Fruit fly (Drosophila melanogaster) whole organism, adult: ENCODE data around the gene hfp.
A peak's percentile ranks its signal among the peaks of the same experiment; 100 is the strongest.

Experiments
- CG11617 ChIP-seq: fragments of 200-800 bp; sonication (Bioruptor generic); optimal IDR thresholded peaks from 2 replicates; lab custom pipeline; 2017; ENCODE audit warnings: mild to moderate bottlenecking, missing biosample characterization, missing genetic modification reagents, missing genetic modification characterization
- CG12768 ChIP-seq: fragments of 200-800 bp; sonication (Bioruptor generic); optimal IDR thresholded peaks from 2 replicates; lab custom pipeline; 2017; ENCODE audit warnings: missing biosample characterization, missing genetic modification characterization, mild to moderate bottlenecking, moderate library complexity, missing genetic modification reagents
- CG14711 ChIP-seq: fragments of 200-800 bp; sonication (Bioruptor generic); optimal IDR thresholded peaks from 2 replicates; lab custom pipeline; 2018; ENCODE audit warnings: missing biosample characterization, mild to moderate bottlenecking, missing genetic modification characterization, moderate library complexity
- CG1620 ChIP-seq: fragments of 200-800 bp; sonication (Bioruptor generic); optimal IDR thresholded peaks from 2 replicates; lab custom pipeline; 2016; ENCODE audit warnings: missing biosample characterization, missing genetic modification characterization
- CG33017 ChIP-seq: fragments of 200-800 bp; sonication (Bioruptor generic); optimal IDR thresholded peaks from 2 replicates; lab custom pipeline; 2018; ENCODE audit warnings: missing biosample characterization, mild to moderate bottlenecking, missing genetic modification characterization, moderate library complexity
- CG5204 ChIP-seq: fragments of 200-800 bp; sonication (Bioruptor generic); optimal IDR thresholded peaks from 2 replicates; lab custom pipeline; 2016; ENCODE audit warnings: missing biosample characterization, missing genetic modification characterization
- CG7045 ChIP-seq: fragments of 200-800 bp; sonication (Bioruptor generic); optimal IDR thresholded peaks from 2 replicates; lab custom pipeline; 2017; ENCODE audit warnings: missing biosample characterization, mild to moderate bottlenecking, missing genetic modification characterization
- CG7101 ChIP-seq: fragments of 200-800 bp; sonication (Bioruptor generic); optimal IDR thresholded peaks from 2 replicates; lab custom pipeline; 2018; ENCODE audit warnings: missing biosample characterization, mild to moderate bottlenecking, missing genetic modification characterization, moderate library complexity
- Clk ChIP-seq: fragments of 200-800 bp; sonication (Bioruptor generic); optimal IDR thresholded peaks from 2 replicates; lab custom pipeline; 2017; ENCODE audit warnings: missing biosample characterization, missing genetic modification characterization
- Crg-1 ChIP-seq: fragments of 200-800 bp; sonication (Bioruptor generic); optimal IDR thresholded peaks from 2 replicates; lab custom pipeline; 2016; ENCODE audit warnings: missing biosample characterization, missing genetic modification characterization
- Hr96 ChIP-seq: fragments of 200-800 bp; sonication (Bioruptor generic); optimal IDR thresholded peaks from 2 replicates; lab custom pipeline; 2016; ENCODE audit warnings: missing biosample characterization, missing genetic modification characterization
- Mnt ChIP-seq: fragments of 200-800 bp; sonication (Bioruptor generic); optimal IDR thresholded peaks from 2 replicates; lab custom pipeline; 2016; ENCODE audit warnings: missing biosample characterization, mild to moderate bottlenecking, missing genetic modification characterization
- bab1 ChIP-seq: fragments of 200-800 bp; sonication (Bioruptor generic); optimal IDR thresholded peaks from 3 replicates; lab custom pipeline; 2019; ENCODE audit warnings: missing biosample characterization, mild to moderate bottlenecking, missing genetic modification characterization, moderate library complexity
- cic ChIP-seq: fragments of 200-800 bp; sonication (Bioruptor generic); optimal IDR thresholded peaks from 2 replicates; lab custom pipeline; 2017; ENCODE audit warnings: missing biosample characterization, mild to moderate bottlenecking, missing genetic modification characterization, moderate library complexity
- cnc ChIP-seq, 2 experiments: fragments of >200 bp; optimal IDR thresholded peaks; 2 replicates each; lab custom pipeline; 2017
- kay ChIP-seq: fragments of 200-800 bp; sonication (Bioruptor generic); peaks from one replicate; lab custom pipeline; 2016; ENCODE audit warnings: missing biosample characterization, missing genetic modification characterization, borderline replicate concordance
- ovo ChIP-seq: fragments of 200-800 bp; sonication (Bioruptor generic); optimal IDR thresholded peaks from 2 replicates; lab custom pipeline; 2016; ENCODE audit warnings: missing biosample characterization, missing genetic modification characterization
- pad ChIP-seq: fragments of 200-800 bp; sonication (Bioruptor generic); optimal IDR thresholded peaks from 3 replicates; lab custom pipeline; 2017; ENCODE audit warnings: missing biosample characterization, missing genetic modification characterization, mild to moderate bottlenecking, moderate library complexity, missing genetic modification reagents
- tj ChIP-seq: fragments of 200-800 bp; sonication (Bioruptor generic); optimal IDR thresholded peaks from 3 replicates; lab custom pipeline; 2017; ENCODE audit warnings: missing biosample characterization, mild to moderate bottlenecking, missing genetic modification characterization, moderate library complexity
- toe ChIP-seq: fragments of 200-800 bp; sonication (Bioruptor generic); optimal IDR thresholded peaks from 2 replicates; lab custom pipeline; 2016; ENCODE audit warnings: missing biosample characterization, missing genetic modification characterization

hfp gene

DNA sequence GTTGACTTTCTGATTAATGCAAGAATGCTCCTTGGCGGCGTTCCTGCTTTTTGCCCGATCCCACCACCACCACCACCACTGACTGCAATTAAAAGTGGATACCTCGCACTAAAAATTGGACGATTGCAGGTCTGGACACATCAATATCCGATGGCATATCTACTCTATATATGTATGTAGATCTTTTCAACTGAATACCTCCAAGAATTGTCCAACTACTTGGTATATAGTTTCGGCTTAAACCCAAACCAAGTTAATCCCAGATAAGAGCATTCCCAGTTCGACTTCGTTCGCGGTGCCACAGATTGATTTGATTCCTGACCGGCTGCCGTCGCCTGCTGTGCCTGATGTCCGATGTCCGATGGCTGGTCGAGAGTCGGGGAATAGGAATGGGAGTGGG is 17.6 kb downstream of the hfp start:
- TF ChIP-seq CG5204 (GFP tag; lab: Kevin White, UChicago): no peak
- no peak for TF ChIP-seq ovo (GFP tag; lab: Kevin White, UChicago)
- TF ChIP-seq CG12768 (GFP tag; lab: Kevin White, UChicago): no peak

DNA sequence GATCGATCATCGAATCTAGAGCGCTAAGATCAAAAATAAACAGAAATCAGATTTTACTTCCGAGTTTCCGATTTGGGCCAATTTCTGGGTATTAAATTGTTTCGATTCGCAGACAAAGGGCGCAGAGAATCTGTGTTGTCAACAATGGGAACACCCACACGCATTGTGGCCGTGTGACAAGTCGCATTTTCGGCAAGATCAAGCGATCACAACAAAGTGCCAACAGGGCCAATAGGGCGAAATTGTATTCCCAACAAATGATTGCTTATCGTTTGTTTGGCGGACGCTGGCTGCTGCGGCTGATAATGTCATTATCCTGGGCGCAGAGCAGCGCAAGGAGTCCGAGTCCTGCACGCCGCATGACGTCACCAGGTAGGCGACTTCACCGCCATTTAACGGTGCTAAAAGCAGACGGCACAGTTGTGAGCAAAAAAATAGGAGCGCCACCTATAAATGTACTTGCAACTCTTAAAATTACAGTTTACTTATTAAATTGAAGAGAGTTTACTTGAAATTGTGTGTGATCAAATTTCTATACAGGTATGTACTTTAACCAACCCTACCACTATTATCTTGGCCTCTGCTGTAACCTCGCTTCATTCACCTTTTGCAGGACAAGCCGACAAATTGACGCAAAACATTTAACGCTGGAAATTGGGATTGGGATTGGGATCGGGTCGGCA is 23.3 kb downstream of the hfp start:
- TF ChIP-seq Hr96 (GFP tag; lab: Kevin White, UChicago) (no peak), ovo (GFP tag; lab: Kevin White, UChicago) (no peak), cnc (optimal IDR thresholded peaks at IDR 0.05; lab: Kevin White, UChicago) (no peak), kay (GFP tag; lab: Kevin White, UChicago) (no peak), CG11617 (GFP tag; lab: Kevin White, UChicago) (no peak), CG5204 (GFP tag; lab: Kevin White, UChicago) (no peak), tj (GFP tag; lab: Kevin White, UChicago) (no peak), bab1 (GFP tag; lab: Kevin White, UChicago) (peak; percentile 55), CG1620 (GFP tag; lab: Kevin White, UChicago) (no peak)

DNA sequence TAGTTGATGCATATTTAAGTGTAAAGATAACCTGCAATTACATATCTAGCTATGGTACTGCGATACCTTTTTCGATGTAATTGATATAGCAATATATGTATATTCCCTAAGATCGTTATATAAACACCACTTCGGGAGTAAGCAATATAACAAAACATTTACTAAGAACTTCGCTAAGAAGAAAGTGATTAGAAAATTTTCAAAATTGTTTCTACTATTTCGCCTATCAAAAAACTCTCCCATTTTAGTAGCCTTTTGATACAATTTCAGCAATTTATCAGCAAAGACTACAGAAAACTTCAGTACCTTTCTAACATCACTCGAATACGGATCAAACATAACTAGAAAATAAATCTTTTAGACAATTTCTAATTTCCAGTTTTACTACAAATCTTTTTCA is 25.1 kb downstream of the hfp start, which contains the start of gene robl62A:
Gene robl62A, plus strand, starts transcription at position 301 of the 400 bp plus-strand sequence.
- TF ChIP-seq Mnt (GFP tag; lab: Kevin White, UChicago) (no peak), tj (GFP tag; lab: Kevin White, UChicago) (no peak), CG7045 (GFP tag; lab: Kevin White, UChicago) (no peak), Hr96 (GFP tag; lab: Kevin White, UChicago) (no peak), cic (GFP tag; lab: Kevin White, UChicago) (no peak), kay (GFP tag; lab: Kevin White, UChicago) (no peak), toe (GFP tag; lab: Kevin White, UChicago) (no peak), cnc (optimal IDR thresholded peaks at IDR 0.05; lab: Kevin White, UChicago) (no peak), CG1620 (GFP tag; lab: Kevin White, UChicago) (no peak), ovo (GFP tag; lab: Kevin White, UChicago) (no peak), CG11617 (GFP tag; lab: Kevin White, UChicago) (no peak), bab1 (GFP tag; lab: Kevin White, UChicago) (no peak), CG14711 (tag; lab: Kevin White, UChicago) (no peak), pad (GFP tag; lab: Kevin White, UChicago) (no peak), CG12768 (GFP tag; lab: Kevin White, UChicago) (no peak), CG7101 (tag; lab: Kevin White, UChicago) (no peak)

DNA sequence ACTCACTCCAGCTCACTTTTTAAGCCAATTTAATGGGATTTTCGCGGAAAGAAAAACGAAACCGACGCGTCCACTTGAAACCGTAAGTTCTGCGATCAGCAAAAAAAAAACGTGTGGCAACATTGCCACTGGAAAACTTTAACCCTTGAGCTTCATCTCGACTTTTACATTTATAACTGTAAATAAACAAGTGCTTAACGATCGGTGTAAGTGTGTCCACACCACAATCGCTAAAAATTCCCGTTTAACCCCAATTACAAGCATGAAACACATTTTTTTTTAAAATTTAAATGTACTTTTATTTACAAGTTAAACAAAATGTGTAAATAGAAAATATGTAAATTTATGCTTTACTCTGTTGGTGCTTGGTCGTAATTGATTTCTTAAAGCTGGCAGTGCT is 27.2 kb downstream of the hfp start, which contains the start of gene Ptp61F:
Gene Ptp61F, minus strand, starts transcription at position 101 of the 400 bp plus-strand sequence.
- TF ChIP-seq tj (GFP tag; lab: Kevin White, UChicago) (no peak), bab1 (GFP tag; lab: Kevin White, UChicago) (no peak), Hr96 (GFP tag; lab: Kevin White, UChicago) (no peak), CG12768 (GFP tag; lab: Kevin White, UChicago) (no peak), CG14711 (tag; lab: Kevin White, UChicago) (no peak)

DNA sequence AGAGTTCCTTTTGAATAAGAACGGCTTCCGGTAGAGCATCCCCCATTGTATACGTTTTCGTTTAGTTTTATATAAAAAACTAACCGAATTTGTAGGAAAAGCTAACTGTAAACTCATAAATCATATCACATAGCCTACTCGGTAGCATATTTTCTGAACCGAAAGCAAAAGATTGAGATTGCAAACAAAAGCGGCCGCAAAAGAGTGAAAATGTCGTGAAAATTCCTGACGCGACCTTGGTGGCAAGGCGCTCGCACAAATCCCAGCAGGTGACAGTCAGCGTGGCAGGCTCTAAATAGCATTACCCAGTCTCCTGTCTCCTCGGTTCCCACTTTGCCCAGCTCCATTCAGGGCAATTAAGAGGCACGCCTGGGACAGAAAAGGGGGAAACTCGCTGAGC is 30.4 kb downstream of the hfp start, which contains the start of gene Naa30B:
Gene Naa30B, minus strand, starts transcription at position 101 of the 400 bp plus-strand sequence.
- TF ChIP-seq CG33017: no peak
- TF ChIP-seq tj (GFP tag; lab: Kevin White, UChicago): no peak
- TF ChIP-seq CG11617 (GFP tag; lab: Kevin White, UChicago): no peak
- TF ChIP-seq Hr96 (GFP tag; lab: Kevin White, UChicago): no peak
- TF ChIP-seq CG1620 (GFP tag; lab: Kevin White, UChicago): no peak
- TF ChIP-seq CG12768 (GFP tag; lab: Kevin White, UChicago): no peak
- TF ChIP-seq CG5204 (GFP tag; lab: Kevin White, UChicago): no peak
- TF ChIP-seq CG14711 (tag; lab: Kevin White, UChicago): no peak
- no peak for TF ChIP-seq Mnt (GFP tag; lab: Kevin White, UChicago)
- TF ChIP-seq Crg-1 (GFP tag; lab: Kevin White, UChicago): no peak
- TF ChIP-seq CG7045 (GFP tag; lab: Kevin White, UChicago): no peak
- TF ChIP-seq CG7101 (tag; lab: Kevin White, UChicago): no peak
- TF ChIP-seq kay (GFP tag; lab: Kevin White, UChicago): no peak
- TF ChIP-seq cnc (optimal IDR thresholded peaks at IDR 0.05; lab: Kevin White, UChicago): no peak
- TF ChIP-seq toe (GFP tag; lab: Kevin White, UChicago): no peak
- TF ChIP-seq ovo (GFP tag; lab: Kevin White, UChicago): no peak
- TF ChIP-seq bab1 (GFP tag; lab: Kevin White, UChicago): no peak
- TF ChIP-seq pad (GFP tag; lab: Kevin White, UChicago): no peak
- no peak for TF ChIP-seq Clk (GFP tag; lab: Kevin White, UChicago)

DNA sequence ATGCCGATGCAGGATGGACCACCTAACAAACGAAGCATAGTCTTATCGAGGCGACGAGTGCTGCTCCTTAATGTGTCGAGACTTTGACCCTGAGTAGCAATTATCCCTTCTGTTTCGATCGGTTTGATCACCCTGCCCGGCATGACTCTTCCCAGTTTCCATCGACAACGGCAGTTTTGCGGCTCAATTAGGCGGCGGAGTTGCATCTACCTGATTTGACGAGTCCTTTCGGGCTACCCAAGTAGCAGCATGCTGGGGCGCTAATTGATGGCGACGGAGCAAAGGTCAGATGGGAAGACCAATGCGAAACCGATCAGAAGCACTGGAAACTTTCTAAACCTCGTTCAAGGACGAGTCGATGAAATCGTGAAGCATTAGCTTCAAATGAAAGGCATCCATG is 31.4 kb downstream of the hfp start:
- no peak for TF ChIP-seq Hr96 (GFP tag; lab: Kevin White, UChicago)
- no peak for TF ChIP-seq cnc (optimal IDR thresholded peaks at IDR 0.05; lab: Kevin White, UChicago)
- no peak for TF ChIP-seq CG14711 (tag; lab: Kevin White, UChicago)
- no peak for TF ChIP-seq toe (GFP tag; lab: Kevin White, UChicago)
- TF ChIP-seq Clk (GFP tag; lab: Kevin White, UChicago): no peak
- TF ChIP-seq CG11617 (GFP tag; lab: Kevin White, UChicago): no peak
- no peak for TF ChIP-seq ovo (GFP tag; lab: Kevin White, UChicago)
- no peak for TF ChIP-seq CG33017
- TF ChIP-seq Crg-1 (GFP tag; lab: Kevin White, UChicago): no peak
- no peak for TF ChIP-seq Mnt (GFP tag; lab: Kevin White, UChicago)
- no peak for TF ChIP-seq CG1620 (GFP tag; lab: Kevin White, UChicago)
